Worm (Caenorhabditis elegans) whole organism, L3 larva: ENCODE measurements around the gene ten-1.

ENCODE experiments used
- ZK546.5 ChIP-seq: sonication (generic microtip); optimal IDR thresholded peaks from 2 replicates; lab custom pipeline; 2017; ENCODE audit warnings: missing biosample characterization, missing genetic modification characterization
- ceh-28 ChIP-seq: fragments of 150-350 bp; optimal IDR thresholded peaks from 2 replicates; lab custom pipeline; 2014; ENCODE audit warnings: missing biosample characterization, missing genetic modification reagents, missing genetic modification characterization
- ceh-82 ChIP-seq: fragments of 150-350 bp; optimal IDR thresholded peaks from 2 replicates; lab custom pipeline; 2014; ENCODE audit warnings: missing biosample characterization, missing genetic modification characterization
- daf-12 ChIP-seq: fragments of 150-350 bp; optimal IDR thresholded peaks from 2 replicates; lab custom pipeline; 2014; ENCODE audit warnings: missing biosample characterization, missing genetic modification reagents, missing genetic modification characterization
- elt-3 ChIP-seq, 3 experiments: fragments of 150-350 bp in 1 of 3; sonication (generic microtip) in 2 of 3; optimal IDR thresholded peaks; 2 replicates in 2 of 3; 4 replicates in 1 of 3; lab custom pipeline; 2014 to 2017; ENCODE audit warnings: missing biosample characterization in 3 of 3, missing genetic modification characterization in 3 of 3
- fkh-10 ChIP-seq: sonication (generic microtip); optimal IDR thresholded peaks from 2 replicates; lab custom pipeline; 2017; ENCODE audit warnings: missing biosample characterization, missing genetic modification reagents, missing genetic modification characterization
- jun-1 ChIP-seq: fragments of 150-350 bp; optimal IDR thresholded peaks from 2 replicates; lab custom pipeline; 2014; ENCODE audit warnings: missing biosample characterization, missing genetic modification reagents, missing genetic modification characterization
- skn-1 ChIP-seq: fragments of 150-350 bp; optimal IDR thresholded peaks from 2 replicates; lab custom pipeline; 2014; ENCODE audit warnings: missing biosample characterization, missing genetic modification characterization
- snpc-4 ChIP-seq: fragments of 150-350 bp; optimal IDR thresholded peaks from 2 replicates; lab custom pipeline; 2014; ENCODE audit warnings: missing biosample characterization, missing genetic modification characterization
- unc-62 ChIP-seq: fragments of 150-350 bp; sonication (generic microtip); optimal IDR thresholded peaks from 4 replicates; lab custom pipeline; 2014; ENCODE audit warnings: missing biosample characterization, missing genetic modification reagents, missing genetic modification characterization

ce11 chrIII:6850255-6850654 lies 29.5 kb downstream of the ten-1 start, which contains the start of gene srv-1:
- TF ChIP-seq ceh-82 (tag; lab: Kevin White, UChicago) (no peak), snpc-4 (tag; lab: Kevin White, UChicago) (no peak), ceh-28 (no peak), skn-1 (no peak), ZK546.5 (no peak), unc-62 (GFP tag; lab: Kevin White, UChicago) (no peak), fkh-10 (GFP tag; lab: Kevin White, UChicago) (no peak), elt-3 (tag; optimal IDR thresholded peaks at IDR 0.05; lab: Kevin White, UChicago) (no peak), daf-12 (tag; lab: Kevin White, UChicago) (no peak), jun-1 (tag; lab: Kevin White, UChicago) (peak; percentile 58)
